Worm (Caenorhabditis elegans): ENCODE data around the gene F48F7.5.
A peak's percentile ranks its signal among the peaks of the same experiment; 100 is the strongest.

F48F7.5 gene

ce11 chrX:13948167-13948566 lies 27.3 kb upstream of the F48F7.5 start:
- TF ChIP-seq php-3 (GFP tag; IDR thresholded peaks at IDR 0.05) = 0 out of 2 replicates have a peak, but pooled peaks have one; percentile 34
- TF ChIP-seq hmg-1.1 (GFP tag; IDR thresholded peaks at IDR 0.05) = peak; percentile 47; the same call in 1 of the 2 replicates
- TF ChIP-seq dmd-6 (GFP tag; IDR thresholded peaks at IDR 0.05) = no peak
- TF ChIP-seq zfp-3 (GFP tag; conservative IDR thresholded peaks at IDR 0.05) = no peak
- TF ChIP-seq nhr-41 (GFP tag; IDR thresholded peaks at IDR 0.05) = no peak
- peak; percentile 14 for TF ChIP-seq mes-2 (tag; optimal IDR thresholded peaks at IDR 0.05; ENCODE audit: poor library complexity, severe bottlenecking)
- no peak for TF ChIP-seq Y48G9A.11 (GFP tag; IDR thresholded peaks at IDR 0.05)
- peak in 1 of 2 experiments; percentile 72 for TF ChIP-seq unc-62 (GFP tag; optimal IDR thresholded peaks at IDR 0.05 in 1 of 2)
- TF ChIP-seq unc-62 (tag; optimal IDR thresholded peaks at IDR 0.05) = no peak
- no peak for TF ChIP-seq nhr-77 (tag; optimal IDR thresholded peaks at IDR 0.05)
- no peak for TF ChIP-seq zfp-2 (tag; optimal IDR thresholded peaks at IDR 0.05)
- peak; percentile 65 for TF ChIP-seq egl-43 (GFP tag; IDR thresholded peaks at IDR 0.05)
- no peak for TF ChIP-seq cey-2 (tag; optimal IDR thresholded peaks at IDR 0.05; ENCODE audit: borderline replicate concordance, insufficient read depth)
- no peak for TF ChIP-seq gei-8 (GFP tag; optimal IDR thresholded peaks at IDR 0.05)

- TF ChIP-seq tag-97 (GFP tag; IDR thresholded peaks at IDR 0.05) (no peak), lir-3 (tag; optimal IDR thresholded peaks at IDR 0.05) (no peak), D1046.2 (GFP tag; IDR thresholded peaks at IDR 0.05) (no peak), arid-1 (GFP tag; conservative IDR thresholded peaks at IDR 0.05) (no peak), daf-16 (GFP tag; optimal IDR thresholded peaks at IDR 0.05) (no peak), daf-16 (tag; optimal IDR thresholded peaks at IDR 0.05) (no peak), mep-1 (tag; optimal IDR thresholded peaks at IDR 0.05) (no peak), zip-2 (tag; optimal IDR thresholded peaks at IDR 0.05) (no peak), nhr-10 (tag; optimal IDR thresholded peaks at IDR 0.05) (no peak), ceh-28 (tag; optimal IDR thresholded peaks at IDR 0.05) (no peak)
Observed at ce11 chrX:13948810-13949209, 26.6 kb upstream of the F48F7.5 start, which contains the start of gene alg-1. TSS of gene alg-1 (plus strand) at chrX:13949110.

DNA sequence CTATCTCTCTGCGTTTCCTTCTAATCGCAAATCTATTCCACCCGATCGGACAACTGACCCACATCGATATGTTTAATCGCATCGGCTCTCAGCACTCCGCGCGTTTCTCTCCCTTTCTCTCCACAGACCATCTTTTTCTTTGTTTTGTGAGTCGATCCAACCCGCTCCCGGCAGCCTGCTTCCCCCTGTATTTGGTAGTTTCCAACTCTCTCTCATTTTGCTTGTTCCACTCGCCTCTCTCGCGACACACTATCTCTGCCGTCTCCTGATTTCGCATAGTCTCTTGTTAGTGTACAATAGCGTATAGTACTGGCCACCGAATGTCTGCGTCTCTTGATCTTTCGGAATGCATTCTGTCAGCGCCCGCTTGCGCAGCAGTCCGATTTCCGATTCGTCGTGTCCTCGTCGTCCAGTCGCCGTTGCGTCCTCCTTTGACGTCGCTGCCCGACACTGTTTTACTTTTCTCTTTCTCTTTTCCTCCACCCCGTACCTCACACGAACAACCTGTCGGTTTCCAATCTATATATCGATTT lies 24.8 kb upstream of the F48F7.5 start:
- TF ChIP-seq ceh-62 (tag; optimal IDR thresholded peaks at IDR 0.05) = no peak
- peak; percentile 50 for TF ChIP-seq hlh-30 (tag; optimal IDR thresholded peaks at IDR 0.05; ENCODE audit: insufficient read depth)
- no peak for TF ChIP-seq lir-3 (tag; optimal IDR thresholded peaks at IDR 0.05)
- TF ChIP-seq ZK337.2 (GFP tag; IDR thresholded peaks at IDR 0.05) = no peak
- TF ChIP-seq unc-130 (GFP tag; optimal IDR thresholded peaks at IDR 0.05) = no peak
- TF ChIP-seq nhr-11 (tag; optimal IDR thresholded peaks at IDR 0.05) = no peak
- peak; percentile 49; the same call in 1 of the 2 replicates for TF ChIP-seq php-3 (GFP tag; IDR thresholded peaks at IDR 0.05)
- TF ChIP-seq ceh-32 (tag; optimal IDR thresholded peaks at IDR 0.05; ENCODE audit: poor library complexity) = no peak
- TF ChIP-seq Y5F2A.4 (GFP tag; optimal IDR thresholded peaks at IDR 0.05) = no peak
- no peak for TF ChIP-seq ceh-44 (GFP tag; IDR thresholded peaks at IDR 0.05)
- 0 out of 2 replicates have a peak, but pooled peaks have one; percentile 33 for TF ChIP-seq lin-29 (GFP tag; IDR thresholded peaks at IDR 0.05)
- no peak for TF ChIP-seq ces-1 (GFP tag; optimal IDR thresholded peaks at IDR 0.05)
- TF ChIP-seq daf-12 (tag; optimal IDR thresholded peaks at IDR 0.05) = no peak
- no peak for TF ChIP-seq pqm-1 (tag; optimal IDR thresholded peaks at IDR 0.05)
- TF ChIP-seq nhr-237 (tag; optimal IDR thresholded peaks at IDR 0.05) = no peak
- peak; percentile 81 for TF ChIP-seq hlh-11 (tag; optimal IDR thresholded peaks at IDR 0.05)
- TF ChIP-seq skn-1 (tag; optimal IDR thresholded peaks at IDR 0.05) = no peak
- TF ChIP-seq dve-1 (tag; optimal IDR thresholded peaks at IDR 0.05; ENCODE audit: insufficient read depth) = peak; percentile 64
- TF ChIP-seq gei-8 (GFP tag; optimal IDR thresholded peaks at IDR 0.05) = no peak
- no peak for TF ChIP-seq fkh-10 (GFP tag; optimal IDR thresholded peaks at IDR 0.05)
- TF ChIP-seq mxl-3 (GFP tag; optimal IDR thresholded peaks at IDR 0.05) = peak; percentile 61
- TF ChIP-seq jun-1 (tag; optimal IDR thresholded peaks at IDR 0.05) = peak; percentile 55
- no peak for TF ChIP-seq lin-15B (tag; optimal IDR thresholded peaks at IDR 0.05)
- TF ChIP-seq ctbp-1 (GFP tag; IDR thresholded peaks at IDR 0.05) = no peak
- TF ChIP-seq tag-97 (GFP tag; IDR thresholded peaks at IDR 0.05) = no peak
- TF ChIP-seq aha-1 (tag) = peak; percentile 94
- TF ChIP-seq duxl-1 (tag; optimal IDR thresholded peaks at IDR 0.05; ENCODE audit: poor library complexity) = no peak
- peak; percentile 56 for TF ChIP-seq nhr-28 (tag; optimal IDR thresholded peaks at IDR 0.05)
- no peak for TF ChIP-seq sdz-12 (GFP tag; optimal IDR thresholded peaks at IDR 0.05)
